Fruit fly (Drosophila melanogaster) whole organism, wandering third instar larva: ENCODE results near the gene CG31560.

Experiments
- Abd-B ChIP-seq: fragments of >200 bp; optimal IDR thresholded peaks from 2 replicates; lab custom pipeline; 2017; ENCODE audit warnings: missing biosample characterization, missing genetic modification characterization
- CG9705 ChIP-seq: fragments of 200-800 bp; sonication (Bioruptor generic); optimal IDR thresholded peaks from 2 replicates; lab custom pipeline; 2018; ENCODE audit warnings: missing biosample characterization, mild to moderate bottlenecking, missing genetic modification characterization
- CrebA ChIP-seq: fragments of 200-800 bp; sonication (Bioruptor generic); optimal IDR thresholded peaks from 2 replicates; lab custom pipeline; 2016; ENCODE audit warnings: missing biosample characterization, mild to moderate bottlenecking, missing genetic modification characterization, borderline replicate concordance
- Dfd ChIP-seq: fragments of >200 bp; optimal IDR thresholded peaks from 2 replicates; lab custom pipeline; 2017; ENCODE audit warnings: missing biosample characterization, missing genetic modification characterization
- Dif ChIP-seq: fragments of 200-275, 200-300 bp; sonication (Bioruptor generic); optimal IDR thresholded peaks from 2 replicates; lab custom pipeline; 2018; ENCODE audit warnings: missing biosample characterization, missing genetic modification characterization; ENCODE audit not compliant: partially characterized antibody
- GATAd ChIP-seq: sonication (Bioruptor generic); optimal IDR thresholded peaks from 2 replicates; lab custom pipeline; 2016; ENCODE audit warnings: missing biosample characterization, missing genetic modification characterization
- HLH106 ChIP-seq: fragments of 200-800 bp; optimal IDR thresholded peaks from 3 replicates; lab custom pipeline; 2019; ENCODE audit warnings: missing biosample characterization, mild to moderate bottlenecking, missing genetic modification characterization, moderate library complexity
- Hnf4 ChIP-seq: fragments of 200-800 bp; sonication (Bioruptor generic); optimal IDR thresholded peaks from 2 replicates; lab custom pipeline; 2016; ENCODE audit warnings: missing biosample characterization, mild to moderate bottlenecking, missing genetic modification characterization
- Hr83 ChIP-seq: fragments of 200-300 bp; sonication (Bioruptor generic); optimal IDR thresholded peaks from 2 replicates; lab custom pipeline; 2016; ENCODE audit warnings: missing biosample characterization, mild to moderate bottlenecking, missing genetic modification characterization, moderate library complexity; ENCODE audit not compliant: poor library complexity, severe bottlenecking
- Jra ChIP-seq: sonication (Bioruptor generic); optimal IDR thresholded peaks from 2 replicates; lab custom pipeline; 2016; ENCODE audit warnings: missing biosample characterization, missing genetic modification characterization
- Myc ChIP-seq: fragments of >200 bp; optimal IDR thresholded peaks from 2 replicates; lab custom pipeline; 2017
- N ChIP-seq: fragments of >200 bp; optimal IDR thresholded peaks from 2 replicates; lab custom pipeline; 2018; ENCODE audit warnings: missing biosample characterization, missing external identifiers, missing genetic modification characterization
- OdsH ChIP-seq: fragments of 200-800 bp; sonication (Bioruptor generic); optimal IDR thresholded peaks from 2 replicates; lab custom pipeline; 2016; ENCODE audit warnings: missing biosample characterization, mild to moderate bottlenecking, missing genetic modification characterization
- Rel ChIP-seq, 2 experiments: fragments of 200-800 bp; sonication (Bioruptor generic) in 1 of 2; optimal IDR thresholded peaks; 2 replicates in 1 of 2; 3 replicates in 1 of 2; lab custom pipeline; 2016 to 2019; ENCODE audit warnings: mild to moderate bottlenecking in 2 of 2, missing biosample characterization in 2 of 2, missing genetic modification characterization in 2 of 2, moderate library complexity in 1 of 2
- Vsx2 ChIP-seq: fragments of 200-300, 225-300 bp; sonication (Bioruptor generic); optimal IDR thresholded peaks from 2 replicates; lab custom pipeline; 2018; ENCODE audit warnings: missing biosample characterization, missing genetic modification characterization; ENCODE audit not compliant: partially characterized antibody
- brk ChIP-seq: fragments of 200-800 bp; sonication (Bioruptor generic); optimal IDR thresholded peaks from 2 replicates; lab custom pipeline; 2016; ENCODE audit warnings: missing biosample characterization, mild to moderate bottlenecking, missing genetic modification characterization
- dl ChIP-seq, 2 experiments: fragments of 175-275, 200-275 bp in 1 of 2; fragments of 200-275 bp in 1 of 2; sonication (Bioruptor generic); optimal IDR thresholded peaks; lab custom pipeline; 2018; ENCODE audit warnings: mild to moderate bottlenecking in 2 of 2, missing biosample characterization in 2 of 2, missing genetic modification characterization in 2 of 2, moderate library complexity in 2 of 2; ENCODE audit not compliant: partially characterized antibody in 2 of 2, insufficient read depth in 1 of 2
- dmrt93B ChIP-seq: fragments of 200-800 bp; sonication (Bioruptor generic); optimal IDR thresholded peaks from 2 replicates; lab custom pipeline; 2018; ENCODE audit warnings: missing biosample characterization, mild to moderate bottlenecking, missing genetic modification characterization
- dsf ChIP-seq: sonication (Bioruptor generic); optimal IDR thresholded peaks from 2 replicates; lab custom pipeline; 2016; ENCODE audit warnings: missing biosample characterization, missing genetic modification characterization, borderline replicate concordance
- foxo ChIP-seq, 2 experiments: fragments of 200-800 bp; sonication (Bioruptor generic); optimal IDR thresholded peaks; 2 replicates in 1 of 2; 3 replicates in 1 of 2; lab custom pipeline; 2016 to 2017; ENCODE audit warnings: missing biosample characterization in 2 of 2, missing genetic modification characterization in 2 of 2
- fru ChIP-seq: fragments of 200-800 bp; sonication (Bioruptor generic); optimal IDR thresholded peaks from 3 replicates; lab custom pipeline; 2016; ENCODE audit warnings: missing biosample characterization, mild to moderate bottlenecking, missing genetic modification characterization
- h ChIP-seq: fragments of 200-800 bp; sonication (Bioruptor generic); optimal IDR thresholded peaks from 3 replicates; lab custom pipeline; 2016; ENCODE audit warnings: missing biosample characterization, mild to moderate bottlenecking, missing genetic modification characterization
- jim ChIP-seq: fragments of 175-275, 200-325 bp; sonication (Bioruptor generic); optimal IDR thresholded peaks from 2 replicates; lab custom pipeline; 2016; ENCODE audit warnings: missing biosample characterization, mild to moderate bottlenecking, missing genetic modification characterization
- lola ChIP-seq: fragments of >200 bp; optimal IDR thresholded peaks from 2 replicates; lab custom pipeline; 2017; ENCODE audit warnings: missing biosample characterization, missing genetic modification characterization
- pan ChIP-seq: fragments of >200 bp; optimal IDR thresholded peaks from 2 replicates; lab custom pipeline; 2017
- psq ChIP-seq: fragments of 200-800 bp; sonication (Bioruptor generic); optimal IDR thresholded peaks from 3 replicates; lab custom pipeline; 2017; ENCODE audit warnings: missing biosample characterization, mild to moderate bottlenecking, missing genetic modification characterization, moderate library complexity
- rgr ChIP-seq: fragments of 200-800 bp; sonication (Bioruptor generic); optimal IDR thresholded peaks from 3 replicates; lab custom pipeline; 2016; ENCODE audit warnings: missing biosample characterization, mild to moderate bottlenecking, missing genetic modification characterization
- sage ChIP-seq: fragments of 200-800 bp; sonication (Bioruptor generic); optimal IDR thresholded peaks from 2 replicates; lab custom pipeline; 2016; ENCODE audit warnings: missing biosample characterization, mild to moderate bottlenecking, missing genetic modification characterization
- sv ChIP-seq: fragments of 200-800 bp; sonication (Bioruptor generic); optimal IDR thresholded peaks from 3 replicates; lab custom pipeline; 2016; ENCODE audit warnings: missing biosample characterization, missing genetic modification characterization
- tai ChIP-seq: sonication (Bioruptor generic); optimal IDR thresholded peaks from 2 replicates; lab custom pipeline; 2016; ENCODE audit warnings: missing biosample characterization, missing genetic modification characterization
- usp ChIP-seq: fragments of >200 bp; optimal IDR thresholded peaks from 2 replicates; lab custom pipeline; 2017; ENCODE audit warnings: missing biosample characterization, missing genetic modification characterization
- woc ChIP-seq: sonication (Bioruptor generic); optimal IDR thresholded peaks from 2 replicates; lab custom pipeline; 2016; ENCODE audit warnings: missing biosample characterization, mild to moderate bottlenecking, missing genetic modification characterization

The CG31560 gene

DNA sequence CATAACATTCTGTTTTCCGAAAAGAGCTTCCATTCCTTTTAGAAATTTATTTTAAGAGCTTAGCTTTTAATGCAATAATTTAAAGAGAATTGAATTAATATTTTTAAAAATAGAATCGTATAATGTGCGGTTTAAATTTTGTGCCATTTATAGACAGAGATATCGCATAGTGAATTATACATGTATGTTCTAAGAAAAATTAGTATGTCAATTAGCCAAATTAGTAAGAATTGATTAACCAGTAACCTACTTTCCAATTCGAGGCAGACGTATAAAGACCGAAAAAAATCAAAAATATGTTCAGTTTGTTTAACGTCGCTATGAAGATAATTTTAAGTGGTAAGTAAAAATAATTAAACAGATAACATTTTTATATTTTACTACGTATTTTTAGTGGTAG is at the start of gene CG31560:
TSS of gene CG31560 (plus strand) at position 301 of the 400 bp plus-strand sequence.
- TF ChIP-seq usp (GFP tag; lab: Kevin White, UChicago) = no peak
- no peak for TF ChIP-seq h (GFP tag; lab: Kevin White, UChicago)
- TF ChIP-seq sv (GFP tag; lab: Kevin White, UChicago) = no peak
- TF ChIP-seq CG9705 (GFP tag; lab: Kevin White, UChicago) = no peak
- no peak for TF ChIP-seq Vsx2 (GFP tag; lab: Kevin White, UChicago)
- no peak for TF ChIP-seq Jra (GFP tag; lab: Kevin White, UChicago)
- no peak for TF ChIP-seq psq (GFP tag; lab: Kevin White, UChicago)
- TF ChIP-seq fru (GFP tag; lab: Kevin White, UChicago) = no peak
- no peak for TF ChIP-seq sage (GFP tag; lab: Kevin White, UChicago)
- TF ChIP-seq Rel (GFP tag; optimal IDR thresholded peaks at IDR 0.05; lab: Kevin White, UChicago) = no peak
- TF ChIP-seq Rel (tag; optimal IDR thresholded peaks at IDR 0.05; lab: Kevin White, UChicago) = no peak
- no peak for TF ChIP-seq Abd-B
- TF ChIP-seq pan (lab: Kevin White, UChicago) = no peak
- TF ChIP-seq brk = no peak
- no peak for TF ChIP-seq CrebA (GFP tag; lab: Kevin White, UChicago)
- TF ChIP-seq N (GFP tag; lab: Kevin White, UChicago) = no peak
- TF ChIP-seq HLH106 (tag; lab: Kevin White, UChicago) = no peak
- no peak for TF ChIP-seq dsf (GFP tag; lab: Kevin White, UChicago)
- no peak for TF ChIP-seq Dfd (GFP tag; lab: Kevin White, UChicago)
- no peak for TF ChIP-seq Hr83 (GFP tag; lab: Kevin White, UChicago)
- TF ChIP-seq jim (GFP tag; lab: Kevin White, UChicago) = no peak

DNA sequence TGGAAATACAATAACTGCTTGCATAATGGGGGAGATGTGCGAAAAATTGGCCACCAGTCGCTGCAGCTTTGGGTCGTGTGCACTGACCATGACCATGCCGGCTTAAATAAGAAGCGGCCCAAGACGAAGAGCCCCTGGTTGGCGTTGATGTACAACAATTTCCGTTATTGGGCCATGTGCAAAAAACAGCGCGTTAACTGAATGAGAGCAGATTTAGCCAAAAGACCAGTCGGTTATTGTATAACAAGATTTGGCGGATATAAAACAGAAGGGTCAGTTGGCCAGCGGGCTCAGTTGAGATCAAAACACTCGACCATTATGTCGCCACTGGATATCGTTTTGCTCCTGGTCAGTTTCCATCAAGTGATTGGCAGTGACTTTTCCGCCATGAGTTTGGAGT is 46.1 kb upstream of the CG31560 start, which contains the start of gene Osi10a:
TSS of gene Osi10a (plus strand) at position 301 of the 400 bp plus-strand sequence.
- TF ChIP-seq Myc (lab: Kevin White, UChicago) = no peak
- TF ChIP-seq dmrt93B (GFP tag; lab: Kevin White, UChicago) = no peak
- TF ChIP-seq Hnf4 (GFP tag; lab: Kevin White, UChicago) = no peak
- no peak for TF ChIP-seq OdsH (GFP tag; lab: Kevin White, UChicago)
- TF ChIP-seq woc (GFP tag; lab: Kevin White, UChicago) = no peak
- no peak for TF ChIP-seq lola (GFP tag; lab: Kevin White, UChicago)
- no peak for TF ChIP-seq N (GFP tag; lab: Kevin White, UChicago)
- no peak for TF ChIP-seq tai (GFP tag; lab: Kevin White, UChicago)
- TF ChIP-seq, all 38 proteins: peak for 0

DNA sequence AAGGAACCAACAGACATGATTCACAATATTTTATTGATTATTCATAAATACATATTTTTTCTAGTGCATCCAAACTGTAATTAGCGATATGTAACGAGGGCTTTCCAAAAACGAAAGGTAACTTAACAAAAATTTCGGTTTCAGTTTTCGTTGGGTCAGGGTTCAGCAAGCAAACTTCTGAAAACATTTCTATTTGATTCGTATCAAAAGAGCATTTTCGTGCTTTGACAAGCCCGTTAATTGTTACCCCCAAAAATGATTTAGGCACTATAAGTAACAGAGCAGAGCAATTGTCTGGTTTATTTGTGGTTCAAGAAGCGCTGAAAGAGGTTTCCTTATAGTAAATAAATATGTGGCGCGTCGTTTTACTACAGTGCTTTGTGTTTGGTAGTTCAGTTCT is 43.9 kb upstream of the CG31560 start, which contains the start of gene Osi10b:
TSS of gene Osi10b (plus strand) at position 301 of the 400 bp plus-strand sequence.
- no peak for TF ChIP-seq sage (GFP tag; lab: Kevin White, UChicago)
- no peak for TF ChIP-seq Dfd (GFP tag; lab: Kevin White, UChicago)
- TF ChIP-seq foxo (GFP tag; optimal IDR thresholded peaks at IDR 0.05; lab: Kevin White, UChicago) = no peak
- no peak for TF ChIP-seq rgr (GFP tag; lab: Kevin White, UChicago)
- no peak for TF ChIP-seq lola (GFP tag; lab: Kevin White, UChicago)
- TF ChIP-seq Myc (lab: Kevin White, UChicago) = no peak
- no peak for TF ChIP-seq Dif (GFP tag; lab: Kevin White, UChicago)
- TF ChIP-seq N (GFP tag; lab: Kevin White, UChicago) = no peak
- TF ChIP-seq usp (GFP tag; lab: Kevin White, UChicago) = no peak
- no peak for TF ChIP-seq sv (GFP tag; lab: Kevin White, UChicago)
- TF ChIP-seq psq (GFP tag; lab: Kevin White, UChicago) = no peak
- TF ChIP-seq CrebA (GFP tag; lab: Kevin White, UChicago) = no peak

DNA sequence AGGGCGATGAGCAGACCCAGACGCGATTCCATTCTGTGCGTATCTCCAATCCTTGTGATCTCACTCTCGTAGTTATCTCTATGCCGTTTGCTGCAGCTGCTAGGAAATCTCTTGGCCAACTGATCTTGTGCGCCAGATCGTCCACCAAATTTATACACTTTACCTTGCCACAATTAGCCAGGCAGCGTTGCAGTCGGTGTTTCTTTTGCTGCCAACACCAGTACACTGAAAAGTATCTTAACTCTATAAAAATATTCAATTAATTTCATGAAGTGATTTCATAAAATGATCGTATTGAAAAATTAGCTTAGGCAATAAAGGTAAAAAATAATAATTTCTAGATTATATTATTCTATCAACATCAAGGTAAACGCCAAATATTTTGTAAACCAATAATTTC is 41.1 kb upstream of the CG31560 start, which contains the start of gene Osi11:
TSS of gene Osi11 (minus strand) at position 101 of the 400 bp plus-strand sequence.
- TF ChIP-seq dl (GFP tag; optimal IDR thresholded peaks at IDR 0.05; lab: Kevin White, UChicago; ENCODE audit: insufficient read depth in 1 of 2, partially characterized antibody in 2 of 2) = no peak
- TF ChIP-seq Abd-B = no peak
- no peak for TF ChIP-seq Hr83 (GFP tag; lab: Kevin White, UChicago)
- no peak for TF ChIP-seq Hnf4 (GFP tag; lab: Kevin White, UChicago)
- TF ChIP-seq N (GFP tag; lab: Kevin White, UChicago) = no peak
- no peak for TF ChIP-seq dsf (GFP tag; lab: Kevin White, UChicago)
- TF ChIP-seq h (GFP tag; lab: Kevin White, UChicago) = no peak
- no peak for TF ChIP-seq sv (GFP tag; lab: Kevin White, UChicago)
- no peak for TF ChIP-seq foxo (GFP tag; optimal IDR thresholded peaks at IDR 0.05; lab: Kevin White, UChicago)
- TF ChIP-seq GATAd (GFP tag; lab: Kevin White, UChicago) = no peak
- TF ChIP-seq psq (GFP tag; lab: Kevin White, UChicago) = no peak
- TF ChIP-seq rgr (GFP tag; lab: Kevin White, UChicago) = no peak
- no peak for TF ChIP-seq brk
